Fruit fly (Drosophila melanogaster) whole organism, embryonic: ENCODE data around the gene fz4.

Experiments used
- Antp ChIP-seq: fragments of 200-800 bp; sonication (Bioruptor generic); optimal IDR thresholded peaks from 3 replicates; lab custom pipeline; 2016; ENCODE audit warnings: missing biosample characterization, missing genetic modification characterization
- Atf-2 ChIP-seq: fragments of 200-800 bp; sonication (Bioruptor generic); optimal IDR thresholded peaks from 2 replicates; lab custom pipeline; 2016; ENCODE audit warnings: missing biosample characterization, missing genetic modification characterization
- BEAF-32 ChIP-seq: fragments of 200-800 bp; sonication (Bioruptor generic); optimal IDR thresholded peaks from 3 replicates; lab custom pipeline; 2017; ENCODE audit warnings: missing biosample characterization, missing genetic modification characterization, mild to moderate bottlenecking, moderate library complexity, missing genetic modification reagents
- CG10366 ChIP-seq: fragments of 200-800 bp; sonication (Bioruptor generic); IDR thresholded peaks from 2 replicates; pipeline ENCODE4 v1.3.6; 2022; ENCODE audit warnings: missing biosample characterization, missing genetic modification characterization
- CG11247 ChIP-seq: fragments of 200-800 bp; sonication (Bioruptor generic); IDR thresholded peaks from 2 replicates; pipeline ENCODE4 v1.3.6; 2022; ENCODE audit warnings: missing biosample characterization, missing genetic modification characterization
- CG12391 ChIP-seq: fragments of 200-800 bp; sonication (Bioruptor generic); optimal IDR thresholded peaks from 3 replicates; lab custom pipeline; 2018; ENCODE audit warnings: missing biosample characterization, mild to moderate bottlenecking, missing genetic modification characterization, moderate library complexity
- CG15479 ChIP-seq: fragments of 200-800 bp; sonication (Bioruptor generic); optimal IDR thresholded peaks from 3 replicates; lab custom pipeline; 2019; ENCODE audit warnings: missing biosample characterization, mild to moderate bottlenecking, missing genetic modification characterization, moderate library complexity
- CG15696 ChIP-seq: fragments of 200-800 bp; sonication (Bioruptor generic); optimal IDR thresholded peaks from 2 replicates; lab custom pipeline; 2019; ENCODE audit warnings: missing biosample characterization, mild to moderate bottlenecking, missing genetic modification characterization, moderate library complexity
- CG17802 ChIP-seq: fragments of 200-800 bp; sonication (Bioruptor generic); optimal IDR thresholded peaks from 2 replicates; lab custom pipeline; 2018; ENCODE audit warnings: missing biosample characterization, mild to moderate bottlenecking, missing genetic modification characterization, moderate library complexity
- CG2678 ChIP-seq: fragments of 200-800 bp; sonication (Bioruptor generic); optimal IDR thresholded peaks from 3 replicates; lab custom pipeline; 2019; ENCODE audit warnings: missing biosample characterization, mild to moderate bottlenecking, missing genetic modification characterization, moderate library complexity
- CG2889 ChIP-seq: fragments of 200-800 bp; sonication (Bioruptor generic); IDR thresholded peaks from 3 replicates; pipeline ENCODE4 v1.3.6; 2022; ENCODE audit warnings: missing biosample characterization, missing genetic modification characterization
- CG32532 ChIP-seq: fragments of 200-800 bp; sonication (Bioruptor generic); IDR thresholded peaks from 2 replicates; pipeline ENCODE4 v1.3.6; 2022; ENCODE audit warnings: missing biosample characterization, missing genetic modification characterization
- CG3995 ChIP-seq: fragments of 200-800 bp; sonication (Bioruptor generic); optimal IDR thresholded peaks from 3 replicates; lab custom pipeline; 2016; ENCODE audit warnings: missing biosample characterization, missing genetic modification characterization
- CG5180 ChIP-seq: fragments of 200-800 bp; sonication (Bioruptor generic); optimal IDR thresholded peaks from 3 replicates; lab custom pipeline; 2017; ENCODE audit warnings: missing biosample characterization, missing genetic modification characterization, mild to moderate bottlenecking, moderate library complexity, missing genetic modification reagents
- CG7357 ChIP-seq: fragments of 200-800 bp; sonication (Bioruptor generic); IDR thresholded peaks from 3 replicates; pipeline ENCODE4 v1.3.6; 2022; ENCODE audit warnings: missing biosample characterization, missing genetic modification characterization
- D19A ChIP-seq: fragments of 200-800 bp; optimal IDR thresholded peaks from 3 replicates; lab custom pipeline; 2019; ENCODE audit warnings: missing biosample characterization, mild to moderate bottlenecking, missing genetic modification characterization, moderate library complexity
- Dbx ChIP-seq: fragments of 200-800 bp; sonication (Bioruptor generic); IDR thresholded peaks from 3 replicates; pipeline ENCODE4 v1.3.6; 2022; ENCODE audit warnings: missing biosample characterization, missing genetic modification characterization
- Deaf1 ChIP-seq: fragments of 200-800 bp; optimal IDR thresholded peaks from 3 replicates; lab custom pipeline; 2019; ENCODE audit warnings: missing biosample characterization, mild to moderate bottlenecking, missing genetic modification characterization, moderate library complexity
- Dll ChIP-seq: fragments of 200-800 bp; sonication (Bioruptor generic); IDR thresholded peaks from 4 replicates; pipeline ENCODE4 v1.3.6; 2022; ENCODE audit warnings: missing biosample characterization, missing genetic modification characterization; ENCODE audit not compliant: partially characterized antibody
- Elba2 ChIP-seq: fragments of 200-800 bp; sonication (Bioruptor generic); optimal IDR thresholded peaks from 3 replicates; lab custom pipeline; 2016; ENCODE audit warnings: missing biosample characterization, missing genetic modification characterization
- HLH4C ChIP-seq: fragments of 200-800 bp; sonication (Bioruptor generic); IDR thresholded peaks from 3 replicates; pipeline ENCODE4 v1.3.6; 2022; ENCODE audit warnings: missing biosample characterization, missing genetic modification characterization; ENCODE audit not compliant: partially characterized antibody
- Hmx ChIP-seq: fragments of 200-800 bp; sonication (Bioruptor generic); optimal IDR thresholded peaks from 2 replicates; lab custom pipeline; 2016; ENCODE audit warnings: missing biosample characterization, missing genetic modification characterization
- Lhr ChIP-seq: fragments of 200-800 bp; sonication (Bioruptor generic); optimal IDR thresholded peaks from 3 replicates; lab custom pipeline; 2017; ENCODE audit warnings: mild to moderate bottlenecking, missing biosample characterization, missing genetic modification reagents, missing genetic modification characterization
- NK7.1 ChIP-seq: fragments of 200-800 bp; sonication (Bioruptor generic); optimal IDR thresholded peaks from 3 replicates; lab custom pipeline; 2016; ENCODE audit warnings: missing biosample characterization, missing genetic modification characterization
- Nf-YA ChIP-seq: fragments of 200-800 bp; sonication (Bioruptor generic); IDR thresholded peaks from 2 replicates; pipeline ENCODE4 v1.3.6; 2022; ENCODE audit warnings: missing biosample characterization, missing genetic modification characterization
- Nf-YB ChIP-seq: fragments of 200-800 bp; sonication (Bioruptor generic); optimal IDR thresholded peaks from 3 replicates; lab custom pipeline; 2019; ENCODE audit warnings: missing biosample characterization, mild to moderate bottlenecking, missing genetic modification characterization, moderate library complexity
- Pdp1 ChIP-seq, 2 experiments: fragments of 200-800 bp; sonication (Bioruptor generic); optimal IDR thresholded peaks; 3 replicates each; lab custom pipeline; 2016; ENCODE audit warnings: missing biosample characterization in 2 of 2, missing genetic modification characterization in 2 of 2, mild to moderate bottlenecking in 1 of 2, moderate library complexity in 1 of 2
- YL-1 ChIP-seq: fragments of 200-800 bp; sonication (Bioruptor generic); optimal IDR thresholded peaks from 3 replicates; lab custom pipeline; 2017; ENCODE audit warnings: missing biosample characterization, mild to moderate bottlenecking, missing genetic modification characterization
- ab ChIP-seq: fragments of 200-800 bp; sonication (Bioruptor generic); optimal IDR thresholded peaks from 2 replicates; lab custom pipeline; 2016; ENCODE audit warnings: missing biosample characterization, missing genetic modification characterization
- az2 ChIP-seq: fragments of 200-800 bp; sonication (Bioruptor generic); optimal IDR thresholded peaks from 3 replicates; lab custom pipeline; 2016; ENCODE audit warnings: missing biosample characterization, missing genetic modification characterization
- bab2 ChIP-seq: fragments of 200-800 bp; sonication (Bioruptor generic); optimal IDR thresholded peaks from 2 replicates; lab custom pipeline; 2016; ENCODE audit warnings: missing biosample characterization, missing genetic modification characterization
- bigmax ChIP-seq: fragments of 200-800 bp; sonication (Bioruptor generic); optimal IDR thresholded peaks from 2 replicates; lab custom pipeline; 2018; ENCODE audit warnings: missing biosample characterization, mild to moderate bottlenecking, missing genetic modification characterization
- bowl ChIP-seq: fragments of 200-800 bp; sonication (Bioruptor generic); IDR thresholded peaks from 2 replicates; pipeline ENCODE4 v1.3.6; 2022; ENCODE audit warnings: missing biosample characterization, missing genetic modification characterization
- crp ChIP-seq, 2 experiments: fragments of 200-800 bp; sonication (Bioruptor generic); optimal IDR thresholded peaks; 2 replicates in 1 of 2; 3 replicates in 1 of 2; lab custom pipeline; 2017; ENCODE audit warnings: missing biosample characterization in 2 of 2, missing genetic modification characterization in 2 of 2, mild to moderate bottlenecking in 1 of 2, moderate library complexity in 1 of 2
- dysf ChIP-seq: fragments of 200-800 bp; sonication (Bioruptor generic); IDR thresholded peaks from 3 replicates; pipeline ENCODE4 v1.3.6; 2022; ENCODE audit warnings: missing biosample characterization, missing genetic modification characterization
- eve ChIP-seq, 2 experiments: fragments of >200 bp; optimal IDR thresholded peaks; 2 replicates each; lab custom pipeline; 2017; ENCODE audit warnings: missing biosample characterization in 2 of 2, missing genetic modification characterization in 2 of 2
- gcm2 ChIP-seq: fragments of 200-800 bp; sonication (Bioruptor generic); optimal IDR thresholded peaks from 2 replicates; lab custom pipeline; 2016; ENCODE audit warnings: missing biosample characterization, missing genetic modification characterization
- gfzf ChIP-seq: fragments of 200-800 bp; sonication (Bioruptor generic); optimal IDR thresholded peaks from 2 replicates; lab custom pipeline; 2016; ENCODE audit warnings: missing biosample characterization, mild to moderate bottlenecking, missing genetic modification characterization, moderate library complexity
- gt ChIP-seq: fragments of 200-800 bp; sonication (Bioruptor generic); IDR thresholded peaks from 2 replicates; pipeline ENCODE4 v1.3.6; 2022; ENCODE audit warnings: missing biosample characterization, missing genetic modification characterization
- lmd ChIP-seq: fragments of 200-800 bp; sonication (Bioruptor generic); IDR thresholded peaks from 2 replicates; pipeline ENCODE4 v1.3.6; 2022; ENCODE audit warnings: missing biosample characterization, missing genetic modification characterization
- mirr ChIP-seq: fragments of 200-800 bp; sonication (Bioruptor generic); optimal IDR thresholded peaks from 3 replicates; lab custom pipeline; 2018; ENCODE audit warnings: missing biosample characterization, mild to moderate bottlenecking, missing genetic modification characterization
- pan ChIP-seq, 4 experiments: fragments of >200 bp in 3 of 4; fragments of 200-800 bp in 1 of 4; sonication (Bioruptor generic) in 1 of 4; optimal IDR thresholded peaks in 3 of 4; IDR thresholded peaks in 1 of 4; 2 replicates each; pipeline versions ENCODE4 v1.3.6 to Lab custom; 2017 to 2022; ENCODE audit warnings: missing biosample characterization in 2 of 4, missing genetic modification characterization in 2 of 4, mixed read lengths in 1 of 4
- pzg ChIP-seq: fragments of 200-800 bp; sonication (Bioruptor generic); optimal IDR thresholded peaks from 3 replicates; lab custom pipeline; 2018; ENCODE audit warnings: missing biosample characterization, mild to moderate bottlenecking, missing genetic modification characterization, moderate library complexity
- row ChIP-seq: fragments of 200-800 bp; sonication (Bioruptor generic); IDR thresholded peaks from 3 replicates; pipeline ENCODE4 v1.3.6; 2022; ENCODE audit warnings: missing biosample characterization, missing genetic modification characterization
- trem ChIP-seq: fragments of 200-800 bp; optimal IDR thresholded peaks from 3 replicates; lab custom pipeline; 2019; ENCODE audit warnings: missing biosample characterization, mild to moderate bottlenecking, missing genetic modification characterization, moderate library complexity
- unpg ChIP-seq: fragments of 200-800 bp; sonication (Bioruptor generic); optimal IDR thresholded peaks from 3 replicates; lab custom pipeline; 2018; ENCODE audit warnings: missing biosample characterization, mild to moderate bottlenecking, missing genetic modification characterization, moderate library complexity
- usp ChIP-seq: fragments of >200 bp; optimal IDR thresholded peaks from 2 replicates; lab custom pipeline; 2017; ENCODE audit warnings: missing biosample characterization, missing genetic modification characterization
- zf30C ChIP-seq: fragments of 200-800 bp; sonication (Bioruptor generic); optimal IDR thresholded peaks from 3 replicates; lab custom pipeline; 2018; ENCODE audit warnings: missing biosample characterization, mild to moderate bottlenecking, missing genetic modification characterization

fz4 gene

dm6 chrX:7095292-7095911 is 14.7 kb downstream of the fz4 start (continued):
- TF ChIP-seq bigmax (GFP tag; lab: Kevin White, UChicago) (no peak), CG2889 (peak; percentile 54; the same call in 2 of the 3 replicates), Hmx (no peak), Antp (GFP tag; lab: Kevin White, UChicago) (peak; percentile 83), ab (GFP tag; lab: Kevin White, UChicago) (peak; percentile 39), lmd (GFP tag; lab: Robert Waterston, UW) (peak; percentile 79), pan (optimal IDR thresholded peaks at IDR 0.05; lab: Kevin White, UChicago) (no peak), pan (GFP tag; optimal IDR thresholded peaks at IDR 0.05 in 1 of 2, IDR thresholded peaks at IDR 0.05 in 1 of 2) (peak in 1 of 2 experiments; percentile 80), gcm2 (GFP tag; lab: Kevin White, UChicago) (no peak), az2 (peak; percentile 80), BEAF-32 (no peak), Dll (GFP tag; lab: Robert Waterston, UW) (no peak), trem (peak; percentile 51), NK7.1 (GFP tag; lab: Kevin White, UChicago) (peak; percentile 67), CG2678 (tag; lab: Kevin White, UChicago) (peak; percentile 88), Dbx (0 out of 3 replicates have a peak, but pooled peaks have one; percentile 43), YL-1 (GFP tag; lab: Kevin White, UChicago) (no peak), dysf (GFP tag; lab: Robert Waterston, UW) (peak; percentile 85), gfzf (GFP tag; lab: Kevin White, UChicago) (no peak), unpg (GFP tag; lab: Kevin White, UChicago) (peak; percentile 87), CG12391 (tag; lab: Kevin White, UChicago) (peak; percentile 76), zf30C (GFP tag; lab: Kevin White, UChicago) (peak; percentile 63), CG3995 (peak; percentile 23), row (GFP tag; lab: Robert Waterston, UW) (peak; percentile 81), D19A (tag; lab: Kevin White, UChicago) (peak; percentile 73), usp (no peak), Nf-YA (GFP tag; lab: Robert Waterston, UW) (peak; percentile 45; the same call in 1 of the 2 replicates), CG32532 (GFP tag; lab: Robert Waterston, UW) (peak; percentile 64; the same call in 1 of the 2 replicates), CG7357 (GFP tag; lab: Robert Waterston, UW) (peak; percentile 60; the same call in 2 of the 3 replicates), Elba2 (GFP tag; lab: Kevin White, UChicago) (no peak), CG15696 (tag; lab: Kevin White, UChicago) (peak; percentile 34), pzg (GFP tag; lab: Kevin White, UChicago) (no peak), CG10366 (GFP tag; lab: Robert Waterston, UW) (peak; percentile 70), CG17802 (peak; percentile 55), gt (GFP tag; lab: Robert Waterston, UW) (no peak), HLH4C (GFP tag; lab: Robert Waterston, UW) (no peak), CG11247 (GFP tag; lab: Robert Waterston, UW) (peak; percentile 62; the same call in 1 of the 2 replicates), eve (GFP tag; optimal IDR thresholded peaks at IDR 0.05; lab: Kevin White, UChicago) (peak in 1 of 2 experiments; percentile 92), mirr (GFP tag; lab: Kevin White, UChicago) (peak; percentile 43), Atf-2 (peak; percentile 65), CG5180 (GFP tag; lab: Kevin White, UChicago) (peak; percentile 67), Lhr (peak; percentile 40), Deaf1 (tag; lab: Kevin White, UChicago) (peak; percentile 40), bab2 (peak; percentile 70), Nf-YB (GFP tag; lab: Kevin White, UChicago) (peak; percentile 22), crp (GFP tag; optimal IDR thresholded peaks at IDR 0.05; lab: Kevin White, UChicago) (peak in 1 of 2 experiments; percentile 67), CG15479 (GFP tag; lab: Kevin White, UChicago) (no peak), Pdp1 (GFP tag; optimal IDR thresholded peaks at IDR 0.05; lab: Kevin White, UChicago) (peak; percentile 35 to 66), bowl (GFP tag; lab: Robert Waterston, UW) (peak; percentile 76)
